Fruit fly (Drosophila melanogaster): Measurements from ENCODE around the gene Cep135.

DNA sequence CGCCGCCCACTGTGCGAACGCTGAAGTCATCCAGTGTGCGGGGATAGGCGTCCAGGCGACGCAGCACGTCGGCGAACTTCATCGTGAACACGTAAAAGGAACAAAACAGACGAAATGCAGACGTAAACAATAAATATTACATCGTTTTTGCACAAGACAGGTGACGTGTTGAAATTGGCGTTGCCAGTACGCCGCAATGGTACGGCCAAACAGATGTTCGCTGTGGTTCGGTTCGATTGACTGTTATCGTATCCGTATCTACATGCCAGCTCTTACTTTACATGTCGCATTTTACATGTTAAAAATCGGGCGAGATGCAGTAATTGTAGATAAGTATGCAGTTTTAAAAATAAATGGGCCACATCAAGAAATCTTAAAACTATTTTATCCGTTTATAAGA is 46.9 kb downstream of the Cep135 start, which contains the start of gene CG7011:
- TF ChIP-seq psq (optimal IDR thresholded peaks at IDR 0.05) (no peak), pan (optimal IDR thresholded peaks at IDR 0.05) (no peak)
